Fruit fly (Drosophila melanogaster) whole organism, prepupa: ENCODE data around the gene CG17819.
A peak's percentile ranks its signal among the peaks of the same experiment; 100 is the strongest.

ENCODE experiments used
- CG11294 ChIP-seq: fragments of 200-800 bp; sonication (Bioruptor generic); IDR thresholded peaks from 2 replicates; pipeline ENCODE4 v1.3.6; 2022; ENCODE audit warnings: missing biosample characterization, missing genetic modification characterization
- Lpt ChIP-seq: fragments of 200-800 bp; sonication (Bioruptor generic); optimal IDR thresholded peaks from 3 replicates; lab custom pipeline; 2016; ENCODE audit warnings: missing biosample characterization, missing genetic modification characterization
- spab ChIP-seq: fragments of 200-800 bp; sonication (Bioruptor generic); optimal IDR thresholded peaks from 2 replicates; lab custom pipeline; 2017; ENCODE audit warnings: missing biosample characterization, mild to moderate bottlenecking, missing genetic modification characterization, missing genetic modification reagents

dm6 chr3R:21856098-21856872 lies 29.1 kb downstream of the CG17819 start, which contains the start of gene glec:
- no peak for TF ChIP-seq spab
- TF ChIP-seq CG11294 (GFP tag; lab: Robert Waterston, UW): no peak
- peak; percentile 27 for TF ChIP-seq Lpt (GFP tag; lab: Kevin White, UChicago)
